Fruit fly (Drosophila melanogaster): Measurements from ENCODE around the gene CG43618.
A peak's percentile ranks its signal among the peaks of the same experiment; 100 is the strongest.
"Not testable (repeated sequence)": the region's sequence is repeated elsewhere in the genome, so short reads cannot be mapped to it uniquely, and the experiment has no call there.

The CG43618 gene

dm6 chr3R:8040843-8041242, 8.1 kb upstream of the CG43618 start, which contains the start of gene CG43060:
TSS of gene CG43060 (plus strand) at chr3R:8041224.
- TF ChIP-seq fru (GFP tag; optimal IDR thresholded peaks at IDR 0.05) (peak; percentile 16), h (GFP tag; optimal IDR thresholded peaks at IDR 0.05) (peak; percentile 11), foxo (GFP tag; optimal IDR thresholded peaks at IDR 0.05) (peak in 1 of 2 experiments; percentile 27), OdsH (GFP tag; optimal IDR thresholded peaks at IDR 0.05) (peak; percentile 10), Rel (GFP tag; optimal IDR thresholded peaks at IDR 0.05) (no peak), Rel (tag; optimal IDR thresholded peaks at IDR 0.05) (no peak), Hnf4 (GFP tag; optimal IDR thresholded peaks at IDR 0.05) (no peak), ey (GFP tag; optimal IDR thresholded peaks at IDR 0.05) (peak; percentile 16), rgr (GFP tag; optimal IDR thresholded peaks at IDR 0.05) (peak; percentile 38)

- TF ChIP-seq lola, OdsH, brk (GFP tag; optimal IDR thresholded peaks at IDR 0.05): not testable (repeated sequence)
These were observed 406 bp downstream of the CG43618 start, which contains the start of gene CG43061 for dm6 chr3R:8049373-8049772. TSS of gene CG43061 (plus strand) at chr3R:8049673.

dm6 chr3R:8058984-8059383, 10.0 kb downstream of the CG43618 start, which contains the start of gene mAChR-B:
TSS of gene mAChR-B (plus strand) at chr3R:8059284.
- no peak for TF ChIP-seq Rel (GFP tag; optimal IDR thresholded peaks at IDR 0.05)
- TF ChIP-seq Rel (tag; optimal IDR thresholded peaks at IDR 0.05): no peak
- no peak for TF ChIP-seq Myc (optimal IDR thresholded peaks at IDR 0.05)
- TF ChIP-seq Jra (GFP tag; optimal IDR thresholded peaks at IDR 0.05): no peak
- TF ChIP-seq GATAd (GFP tag; optimal IDR thresholded peaks at IDR 0.05): no peak
- no peak for TF ChIP-seq psq (GFP tag; optimal IDR thresholded peaks at IDR 0.05)
- TF ChIP-seq Abd-B (GFP tag; optimal IDR thresholded peaks at IDR 0.05): no peak
- TF ChIP-seq HLH106 (tag; optimal IDR thresholded peaks at IDR 0.05): no peak
- TF ChIP-seq tai (GFP tag; optimal IDR thresholded peaks at IDR 0.05): no peak
- TF ChIP-seq dl (GFP tag; optimal IDR thresholded peaks at IDR 0.05; ENCODE audit: insufficient read depth in 1 of 2, partially characterized antibody in 2 of 2): no peak
- TF ChIP-seq Hr78 (GFP tag; optimal IDR thresholded peaks at IDR 0.05): no peak
- no peak for TF ChIP-seq sage (GFP tag; optimal IDR thresholded peaks at IDR 0.05)
- TF ChIP-seq rgr (GFP tag; optimal IDR thresholded peaks at IDR 0.05): no peak
- no peak for TF ChIP-seq Vsx2 (GFP tag; optimal IDR thresholded peaks at IDR 0.05; ENCODE audit: partially characterized antibody)
- no peak for TF ChIP-seq brk (GFP tag; optimal IDR thresholded peaks at IDR 0.05)
- TF ChIP-seq Mio (GFP tag; optimal IDR thresholded peaks at IDR 0.05): no peak
- TF ChIP-seq CrebA (GFP tag; optimal IDR thresholded peaks at IDR 0.05; ENCODE audit: borderline replicate concordance): no peak
- TF ChIP-seq dmrt93B (GFP tag; optimal IDR thresholded peaks at IDR 0.05): no peak
- TF ChIP-seq usp (GFP tag; optimal IDR thresholded peaks at IDR 0.05): no peak
- TF ChIP-seq N (GFP tag; optimal IDR thresholded peaks at IDR 0.05): no peak

dm6 chr3R:8072635-8073034, 23.7 kb downstream of the CG43618 start:
- TF ChIP-seq ey (GFP tag; optimal IDR thresholded peaks at IDR 0.05) (peak; percentile 15), h (GFP tag; optimal IDR thresholded peaks at IDR 0.05) (peak; percentile 11), dmrt93B (GFP tag; optimal IDR thresholded peaks at IDR 0.05) (no peak), sv (GFP tag; optimal IDR thresholded peaks at IDR 0.05) (peak; percentile 7)

dm6 chr3R:8086952-8087351, 38.0 kb downstream of the CG43618 start, which contains the start of gene CG7910:
TSS of gene CG7910 (plus strand) at chr3R:8087252.
- no peak for TF ChIP-seq dl (GFP tag; optimal IDR thresholded peaks at IDR 0.05; ENCODE audit: insufficient read depth in 1 of 2, partially characterized antibody in 2 of 2)
- TF ChIP-seq ey (GFP tag; optimal IDR thresholded peaks at IDR 0.05): no peak
- TF ChIP-seq Dif (GFP tag; optimal IDR thresholded peaks at IDR 0.05; ENCODE audit: partially characterized antibody): no peak
- TF ChIP-seq Hr78 (GFP tag; optimal IDR thresholded peaks at IDR 0.05): no peak
- TF ChIP-seq OdsH (GFP tag; optimal IDR thresholded peaks at IDR 0.05): no peak
- TF ChIP-seq woc (GFP tag; optimal IDR thresholded peaks at IDR 0.05): no peak

dm6 chr3R:8093824-8094223, 44.9 kb downstream of the CG43618 start, which contains the start of gene CG7900:
TSS of gene CG7900 (plus strand) at chr3R:8094124.
- TF ChIP-seq Jra (GFP tag; optimal IDR thresholded peaks at IDR 0.05) (peak; percentile 2), Dif (GFP tag; optimal IDR thresholded peaks at IDR 0.05; ENCODE audit: partially characterized antibody) (peak; percentile 73), Vsx2 (GFP tag; optimal IDR thresholded peaks at IDR 0.05; ENCODE audit: partially characterized antibody) (peak; percentile 6), dl (GFP tag; optimal IDR thresholded peaks at IDR 0.05; ENCODE audit: insufficient read depth in 1 of 2, partially characterized antibody in 2 of 2) (peak; percentile 17 to 27), Hnf4 (GFP tag; optimal IDR thresholded peaks at IDR 0.05) (peak; percentile 3)

All from whole organism, wandering third instar larva.